Fruit fly (Drosophila melanogaster): Measurements from ENCODE around the gene CG12592.

Gene CG12592

DNA sequence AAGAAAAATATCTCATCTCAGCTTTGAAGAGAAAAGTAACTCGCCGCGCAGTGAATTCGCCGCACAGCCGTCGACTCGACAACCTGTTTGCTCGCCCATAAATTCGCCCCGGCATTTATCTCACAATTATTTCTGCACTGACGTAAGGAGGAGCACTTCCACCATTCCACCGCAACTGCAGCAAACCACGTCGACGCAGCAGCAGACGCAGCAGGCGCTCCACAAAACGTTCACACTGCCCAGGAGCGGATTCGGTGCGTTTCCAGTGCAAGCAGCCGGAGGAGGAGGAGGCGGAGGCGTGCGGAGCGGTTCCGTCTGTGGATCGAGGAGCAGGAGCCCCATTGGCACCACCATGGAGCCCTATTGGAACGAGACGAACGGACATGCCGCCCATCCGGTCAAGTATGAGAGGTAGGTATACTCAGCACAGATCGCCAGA lies 50.9 kb downstream of the CG12592 start:
- no peak for TF ChIP-seq CG8632 (GFP tag; optimal IDR thresholded peaks at IDR 0.05)
- no peak for TF ChIP-seq Lpt (GFP tag; optimal IDR thresholded peaks at IDR 0.05)
- TF ChIP-seq CG3032 (tag; optimal IDR thresholded peaks at IDR 0.05) = no peak
- TF ChIP-seq Hr4 (GFP tag; optimal IDR thresholded peaks at IDR 0.05) = no peak
- TF ChIP-seq CG32006 (GFP tag; optimal IDR thresholded peaks at IDR 0.05) = no peak
- no peak for TF ChIP-seq CG7368 (GFP tag; optimal IDR thresholded peaks at IDR 0.05)
- peak; percentile 80 for TF ChIP-seq CG11902 (GFP tag; optimal IDR thresholded peaks at IDR 0.05)
- TF ChIP-seq CG11762 (GFP tag; optimal IDR thresholded peaks at IDR 0.05; ENCODE audit: insufficient read depth) = no peak
- TF ChIP-seq CG6792 (GFP tag; optimal IDR thresholded peaks at IDR 0.05) = no peak
- no peak for TF ChIP-seq Eip75B (GFP tag; optimal IDR thresholded peaks at IDR 0.05)
- TF ChIP-seq Sox102F (GFP tag; optimal IDR thresholded peaks at IDR 0.05) = no peak
- peak; percentile 73 for TF ChIP-seq svp (GFP tag)
- no peak for TF ChIP-seq Blimp-1 (GFP tag; optimal IDR thresholded peaks at IDR 0.05)
- TF ChIP-seq Gug (GFP tag; IDR thresholded peaks at IDR 0.05) = no peak
- no peak for TF ChIP-seq Eip78C (GFP tag)
- TF ChIP-seq CG1621 (tag; optimal IDR thresholded peaks at IDR 0.05) = peak; percentile 57
- TF ChIP-seq dsx (GFP tag; optimal IDR thresholded peaks at IDR 0.05; ENCODE audit: poor library complexity, severe bottlenecking) = no peak
- TF ChIP-seq Met (GFP tag; optimal IDR thresholded peaks at IDR 0.05) = no peak
- TF ChIP-seq ss (GFP tag; optimal IDR thresholded peaks at IDR 0.05) = no peak
- no peak for TF ChIP-seq CG3919 (GFP tag; optimal IDR thresholded peaks at IDR 0.05)
- TF ChIP-seq net (GFP tag; optimal IDR thresholded peaks at IDR 0.05) = no peak
- no peak for TF ChIP-seq spab (GFP tag; optimal IDR thresholded peaks at IDR 0.05)
- no peak for TF ChIP-seq CG34406 (GFP tag; optimal IDR thresholded peaks at IDR 0.05)
- no peak for TF ChIP-seq topi (GFP tag; optimal IDR thresholded peaks at IDR 0.05)
- no peak for TF ChIP-seq CG16779 (tag; optimal IDR thresholded peaks at IDR 0.05)
- peak; percentile 14 for TF ChIP-seq pdm3 (GFP tag; optimal IDR thresholded peaks at IDR 0.05)
- TF ChIP-seq vri (GFP tag; optimal IDR thresholded peaks at IDR 0.05) = peak; percentile 13
- no peak for TF ChIP-seq fkh (GFP tag; optimal IDR thresholded peaks at IDR 0.05)
- TF ChIP-seq CG31627 (GFP tag; optimal IDR thresholded peaks at IDR 0.05) = peak; percentile 25
- no peak for TF ChIP-seq Hr38 (GFP tag; optimal IDR thresholded peaks at IDR 0.05)
- TF ChIP-seq cyc (GFP tag; optimal IDR thresholded peaks at IDR 0.05) = no peak
- no peak for TF ChIP-seq CG6276 (GFP tag; optimal IDR thresholded peaks at IDR 0.05)
- TF ChIP-seq esn (GFP tag; optimal IDR thresholded peaks at IDR 0.05) = no peak
- no peak for TF ChIP-seq CG8119 (GFP tag; IDR thresholded peaks at IDR 0.05)
- TF ChIP-seq OdsH (GFP tag; optimal IDR thresholded peaks at IDR 0.05) = no peak
- TF ChIP-seq Smox (GFP tag; optimal IDR thresholded peaks at IDR 0.05) = no peak
- TF ChIP-seq CG4318 (GFP tag; optimal IDR thresholded peaks at IDR 0.05) = no peak
- no peak for TF ChIP-seq eg (GFP tag; IDR thresholded peaks at IDR 0.05)
- no peak for TF ChIP-seq Hr39 (GFP tag; optimal IDR thresholded peaks at IDR 0.05)
- no peak for TF ChIP-seq acj6 (GFP tag; optimal IDR thresholded peaks at IDR 0.05)
- TF ChIP-seq Ets21C (GFP tag; optimal IDR thresholded peaks at IDR 0.05) = no peak
- no peak for TF ChIP-seq CG8319 (GFP tag; optimal IDR thresholded peaks at IDR 0.05)

DNA sequence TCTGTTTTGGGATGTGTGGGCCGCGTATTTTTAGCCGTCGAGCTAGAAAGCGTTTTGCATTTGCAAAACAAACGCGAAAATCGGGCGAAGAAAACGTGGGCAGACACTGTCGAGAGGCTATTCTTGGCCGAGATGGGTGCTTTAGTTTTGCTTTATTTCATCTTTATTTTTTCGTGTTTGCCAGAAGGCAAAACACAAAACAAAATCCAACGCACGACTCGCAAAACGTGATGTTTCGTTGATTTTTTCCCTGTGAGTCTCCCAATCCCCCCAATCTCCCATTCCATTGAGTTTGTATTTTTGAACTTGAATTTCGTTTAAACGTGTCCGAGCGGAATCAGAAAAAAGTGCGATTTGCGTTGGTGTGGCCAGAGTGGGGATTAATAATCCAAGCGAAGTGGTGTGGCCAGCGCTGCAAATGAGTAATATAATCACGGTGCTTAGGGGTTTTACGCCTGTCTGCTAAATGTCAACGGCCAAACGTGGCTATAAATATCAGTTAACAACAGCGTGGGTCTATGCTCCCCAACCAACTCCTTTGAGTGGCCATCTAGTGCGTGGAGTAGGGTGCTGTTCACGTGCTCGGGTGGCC lies 51.8 kb downstream of the CG12592 start:
- no peak for TF ChIP-seq fd59A (GFP tag; optimal IDR thresholded peaks at IDR 0.05)
- TF ChIP-seq CG10669 (GFP tag; optimal IDR thresholded peaks at IDR 0.05) = no peak
- TF ChIP-seq CG15336 (GFP tag; IDR thresholded peaks at IDR 0.05) = 0 out of 2 replicates have a peak, but pooled peaks have one; percentile 13
- TF ChIP-seq CG9139 (GFP tag; optimal IDR thresholded peaks at IDR 0.05) = no peak
- no peak for TF ChIP-seq CG11902 (GFP tag; optimal IDR thresholded peaks at IDR 0.05)
- TF ChIP-seq CG10631 (GFP tag; optimal IDR thresholded peaks at IDR 0.05) = no peak
- TF ChIP-seq Hr38 (GFP tag; optimal IDR thresholded peaks at IDR 0.05) = no peak
- no peak for TF ChIP-seq achi (GFP tag; optimal IDR thresholded peaks at IDR 0.05)
- no peak for TF ChIP-seq Sox102F (GFP tag; optimal IDR thresholded peaks at IDR 0.05)
- no peak for TF ChIP-seq CG6854 (GFP tag; optimal IDR thresholded peaks at IDR 0.05)
- TF ChIP-seq CG7368 (GFP tag; optimal IDR thresholded peaks at IDR 0.05) = no peak
- TF ChIP-seq esn (GFP tag; optimal IDR thresholded peaks at IDR 0.05) = no peak
- no peak for TF ChIP-seq Lpt (GFP tag; optimal IDR thresholded peaks at IDR 0.05)
- TF ChIP-seq lz (GFP tag; optimal IDR thresholded peaks at IDR 0.05) = no peak
- TF ChIP-seq Eip78C (GFP tag) = peak; percentile 31
- TF ChIP-seq CG3032 (tag; optimal IDR thresholded peaks at IDR 0.05) = no peak
- no peak for TF ChIP-seq vri (GFP tag; optimal IDR thresholded peaks at IDR 0.05)
- TF ChIP-seq Ets96B (tag; optimal IDR thresholded peaks at IDR 0.05) = no peak
- peak; percentile 57 for TF ChIP-seq CG6276 (GFP tag; optimal IDR thresholded peaks at IDR 0.05)
- TF ChIP-seq CG16779 (tag; optimal IDR thresholded peaks at IDR 0.05) = no peak
- TF ChIP-seq Ets21C (GFP tag; optimal IDR thresholded peaks at IDR 0.05) = no peak
